Worm (Caenorhabditis elegans) whole organism, L4 larva: Measurements from ENCODE around the gene Y46E12BL.2.
A peak's percentile ranks its signal among the peaks of the same experiment; 100 is the strongest.

Experiments used
- F10B5.3 ChIP-seq: sonication (generic microtip); optimal IDR thresholded peaks from 2 replicates; lab custom pipeline; 2016; ENCODE audit warnings: mild to moderate bottlenecking, missing genetic modification characterization, missing compliant biosample characterization
- F49E8.2 ChIP-seq: sonication (generic microtip); optimal IDR thresholded peaks from 2 replicates; lab custom pipeline; 2016; ENCODE audit warnings: missing compliant biosample characterization, mild to moderate bottlenecking, missing genetic modification characterization, borderline replicate concordance
- R02D3.7 ChIP-seq: fragments of 150-350 bp; sonication (generic microtip); optimal IDR thresholded peaks from 3 replicates; lab custom pipeline; 2014; ENCODE audit warnings: missing biosample characterization, missing genetic modification characterization
- T26A8.4 ChIP-seq: fragments of 200-800 bp; sonication (Bioruptor generic); IDR thresholded peaks from 2 replicates; pipeline ENCODE4 v1.3.6; 2022; ENCODE audit warnings: missing genetic modification characterization, missing compliant biosample characterization
- Y48G9A.11 ChIP-seq: fragments of 200-800 bp; sonication (Bioruptor generic); IDR thresholded peaks from 2 replicates; pipeline ENCODE4 v1.3.6; 2022; ENCODE audit warnings: missing genetic modification reagents, missing genetic modification characterization, missing compliant biosample characterization
- Y5F2A.4 ChIP-seq: fragments of 200-800 bp; sonication (Bioruptor generic); optimal IDR thresholded peaks from 2 replicates; lab custom pipeline; 2018; ENCODE audit warnings: mild to moderate bottlenecking, missing genetic modification characterization, missing compliant biosample characterization
- Y75B8A.6 ChIP-seq: fragments of 200-800 bp; sonication (Bioruptor generic); IDR thresholded peaks from 2 replicates; pipeline ENCODE4 v1.3.6; 2022; ENCODE audit warnings: missing genetic modification reagents, missing genetic modification characterization, missing compliant biosample characterization
- aha-1 ChIP-seq: fragments of 150-350 bp; peaks from one replicate; lab custom pipeline; 2014; ENCODE audit warnings: missing biosample characterization, missing genetic modification characterization
- ama-1 ChIP-seq: fragments of 150-350 bp; optimal IDR thresholded peaks from 2 replicates; lab custom pipeline; 2014; ENCODE audit warnings: inconsistent platforms, mixed read lengths
- attf-4 ChIP-seq: sonication (generic microtip); optimal IDR thresholded peaks from 3 replicates; lab custom pipeline; 2017; ENCODE audit warnings: missing biosample characterization, missing genetic modification characterization
- ceh-44 ChIP-seq: fragments of 200-800 bp; sonication (Bioruptor generic); IDR thresholded peaks from 2 replicates; pipeline ENCODE4 v1.3.6; 2022; ENCODE audit warnings: missing genetic modification reagents, missing genetic modification characterization, missing compliant biosample characterization
- daf-19 ChIP-seq: fragments of 200-800 bp; sonication (Bioruptor generic); conservative IDR thresholded peaks from 2 replicates; pipeline ENCODE4 v1.3.6; 2022; ENCODE audit warnings: missing genetic modification characterization, missing compliant biosample characterization
- daf-8 ChIP-seq: fragments of 200-800 bp; sonication (Bioruptor generic); IDR thresholded peaks from 2 replicates; pipeline ENCODE4 v1.3.6; 2022; ENCODE audit warnings: missing genetic modification characterization, missing compliant biosample characterization
- dmd-8 ChIP-seq: fragments of 200-800 bp; sonication (Bioruptor generic); IDR thresholded peaks from 2 replicates; pipeline ENCODE4 v1.3.6; 2022; ENCODE audit warnings: missing genetic modification characterization, missing compliant biosample characterization
- duxl-1 ChIP-seq: sonication (generic microtip); optimal IDR thresholded peaks from 2 replicates; lab custom pipeline; 2016; ENCODE audit warnings: mild to moderate bottlenecking, missing genetic modification characterization, moderate library complexity, missing compliant biosample characterization; ENCODE audit not compliant: poor library complexity
- fos-1 ChIP-seq: fragments of 150-350 bp; optimal IDR thresholded peaks from 2 replicates; lab custom pipeline; 2014; ENCODE audit warnings: missing biosample characterization, missing genetic modification characterization
- hlh-11 ChIP-seq: fragments of 200-800 bp; sonication (Bioruptor generic); optimal IDR thresholded peaks from 2 replicates; lab custom pipeline; 2018; ENCODE audit warnings: mild to moderate bottlenecking, missing genetic modification characterization, missing compliant biosample characterization
- hmg-1.1 ChIP-seq: fragments of 200-800 bp; sonication (Bioruptor generic); IDR thresholded peaks from 2 replicates; pipeline ENCODE4 v1.3.6; 2022; ENCODE audit warnings: missing genetic modification reagents, missing genetic modification characterization, missing compliant biosample characterization
- lin-13 ChIP-seq: fragments of 150-350 bp; optimal IDR thresholded peaks from 2 replicates; lab custom pipeline; 2014; ENCODE audit warnings: missing biosample characterization, missing genetic modification reagents, missing genetic modification characterization
- lin-29 ChIP-seq: fragments of 200-800 bp; sonication (Bioruptor generic); IDR thresholded peaks from 2 replicates; pipeline ENCODE4 v1.3.6; 2022; ENCODE audit warnings: missing genetic modification reagents, missing genetic modification characterization, missing compliant biosample characterization
- lin-38 ChIP-seq: fragments of 200-800 bp; sonication (Bioruptor generic); IDR thresholded peaks from 2 replicates; pipeline ENCODE4 v1.3.6; 2022; ENCODE audit warnings: missing genetic modification reagents, missing genetic modification characterization, missing compliant biosample characterization
- lir-3 ChIP-seq: sonication (generic microtip); optimal IDR thresholded peaks from 2 replicates; lab custom pipeline; 2016; ENCODE audit warnings: mild to moderate bottlenecking, missing genetic modification characterization, missing compliant biosample characterization
- mdl-1 ChIP-seq, 2 experiments: fragments of 150-350 bp in 1 of 2; sonication (generic microtip) in 1 of 2; optimal IDR thresholded peaks; 2 replicates each; lab custom pipeline; 2014 to 2017; ENCODE audit warnings: missing biosample characterization in 2 of 2, missing genetic modification characterization in 2 of 2
- mdt-29 ChIP-seq: fragments of 200-800 bp; sonication (Bioruptor generic); IDR thresholded peaks from 2 replicates; pipeline ENCODE4 v1.3.6; 2022; ENCODE audit warnings: missing genetic modification reagents, missing genetic modification characterization, missing compliant biosample characterization
- mep-1 ChIP-seq: fragments of 150-350 bp; sonication (generic microtip); optimal IDR thresholded peaks from 3 replicates; lab custom pipeline; 2014; ENCODE audit warnings: missing biosample characterization, missing genetic modification characterization
- mes-2 ChIP-seq: sonication (generic microtip); optimal IDR thresholded peaks from 2 replicates; lab custom pipeline; 2016; ENCODE audit warnings: missing genotype, mild to moderate bottlenecking, missing genetic modification characterization, missing compliant biosample characterization; ENCODE audit not compliant: poor library complexity, severe bottlenecking
- mxl-3 ChIP-seq: fragments of 200-800 bp; sonication (Bioruptor generic); optimal IDR thresholded peaks from 2 replicates; lab custom pipeline; 2018; ENCODE audit warnings: mild to moderate bottlenecking, missing genetic modification characterization, missing compliant biosample characterization
- nhr-102 ChIP-seq: sonication (generic microtip); optimal IDR thresholded peaks from 2 replicates; lab custom pipeline; 2016; ENCODE audit warnings: mild to moderate bottlenecking, missing genetic modification characterization, moderate library complexity, missing compliant biosample characterization
- nhr-11 ChIP-seq: fragments of 150-350 bp; optimal IDR thresholded peaks from 2 replicates; lab custom pipeline; 2014; ENCODE audit warnings: missing biosample characterization, missing genetic modification characterization
- nhr-41 ChIP-seq: fragments of 200-800 bp; sonication (Bioruptor generic); IDR thresholded peaks from 2 replicates; pipeline ENCODE4 v1.3.6; 2022; ENCODE audit warnings: missing genetic modification reagents, missing genetic modification characterization, missing compliant biosample characterization
- nhr-42 ChIP-seq: fragments of 200-800 bp; sonication (Bioruptor generic); IDR thresholded peaks from 2 replicates; pipeline ENCODE4 v1.3.6; 2022; ENCODE audit warnings: missing genetic modification characterization, missing compliant biosample characterization
- nhr-48 ChIP-seq: sonication (generic microtip); optimal IDR thresholded peaks from 2 replicates; lab custom pipeline; 2016; ENCODE audit warnings: mild to moderate bottlenecking, missing genetic modification characterization, missing compliant biosample characterization
- nhr-76 ChIP-seq: fragments of 150-350 bp; optimal IDR thresholded peaks from 2 replicates; lab custom pipeline; 2014; ENCODE audit warnings: missing biosample characterization, missing genetic modification characterization
- php-3 ChIP-seq: fragments of 200-800 bp; sonication (Bioruptor generic); IDR thresholded peaks from 2 replicates; pipeline ENCODE4 v1.3.6; 2022; ENCODE audit warnings: missing genetic modification reagents, missing genetic modification characterization, missing compliant biosample characterization
- pqm-1 ChIP-seq: sonication (generic microtip); optimal IDR thresholded peaks from 2 replicates; lab custom pipeline; 2017; ENCODE audit warnings: missing biosample characterization, missing genetic modification characterization
- sdz-12 ChIP-seq: fragments of 200-800 bp; sonication (Bioruptor generic); optimal IDR thresholded peaks from 2 replicates; lab custom pipeline; 2018; ENCODE audit warnings: mild to moderate bottlenecking, missing genetic modification characterization, missing compliant biosample characterization
- snpc-4 ChIP-seq: fragments of 150-350 bp; optimal IDR thresholded peaks from 2 replicates; lab custom pipeline; 2014; ENCODE audit warnings: missing biosample characterization, missing genetic modification characterization
- spr-3 ChIP-seq: fragments of 200-800 bp; sonication (Bioruptor generic); optimal IDR thresholded peaks from 2 replicates; lab custom pipeline; 2018; ENCODE audit warnings: mild to moderate bottlenecking, missing genetic modification characterization, missing compliant biosample characterization
- tra-1 ChIP-seq: fragments of 200-800 bp; sonication (Bioruptor generic); IDR thresholded peaks from 2 replicates; pipeline ENCODE4 v1.3.6; 2022; ENCODE audit warnings: missing genetic modification reagents, missing genetic modification characterization, missing compliant biosample characterization
- unc-62 ChIP-seq, 3 experiments: fragments of 150-350 bp in 1 of 3; sonication (generic microtip); optimal IDR thresholded peaks in 2 of 3; peaks in 1 of 3; 1 replicate in 1 of 3; 2 replicates in 2 of 3; lab custom pipeline; 2014 to 2017; ENCODE audit warnings: missing biosample characterization in 3 of 3, missing genetic modification characterization in 3 of 3, missing genetic modification reagents in 3 of 3, missing genotype in 1 of 3
- zip-2 ChIP-seq: fragments of 150-350 bp; optimal IDR thresholded peaks from 2 replicates; lab custom pipeline; 2014; ENCODE audit warnings: missing biosample characterization, missing genetic modification characterization
- ztf-7 ChIP-seq: fragments of 150-350 bp; optimal IDR thresholded peaks from 2 replicates; lab custom pipeline; 2014; ENCODE audit warnings: missing biosample characterization, missing genetic modification characterization

The Y46E12BL.2 gene

DNA sequence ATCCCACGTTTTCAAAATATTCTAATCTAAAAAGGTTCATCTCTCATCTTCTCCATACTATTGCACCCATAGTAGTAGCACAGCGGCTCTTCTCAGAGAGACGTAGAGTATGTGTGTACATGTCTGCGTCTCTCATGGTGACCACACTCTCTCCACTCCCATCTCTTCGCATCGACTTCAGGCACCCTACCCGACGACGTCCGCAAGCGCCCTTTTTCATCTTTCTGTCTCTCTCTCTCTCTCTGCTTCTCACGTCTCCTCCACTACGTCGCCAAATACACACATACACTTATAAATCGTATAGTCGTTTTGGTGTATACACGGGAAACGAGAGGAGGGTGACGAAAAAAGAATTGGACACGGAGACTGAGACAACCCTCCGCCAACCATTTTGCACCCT is 23.1 kb downstream of the Y46E12BL.2 start (continued):
- TF ChIP-seq nhr-76 (tag; lab: Kevin White, UChicago) (no peak), daf-19 (GFP tag; lab: Robert Waterston, UW) (no peak), lin-13 (GFP tag; lab: Kevin White, UChicago) (no peak), zip-2 (tag; lab: Kevin White, UChicago) (no peak), aha-1 (tag; lab: Kevin White, UChicago) (peak; percentile 92), nhr-48 (tag; lab: Kevin White, UChicago) (no peak), duxl-1 (tag; lab: Kevin White, UChicago) (no peak), tra-1 (GFP tag; lab: Robert Waterston, UW) (no peak), pqm-1 (no peak), attf-4 (tag; lab: Kevin White, UChicago) (no peak), mdl-1 (tag; optimal IDR thresholded peaks at IDR 0.05; lab: Kevin White, UChicago) (no peak), snpc-4 (tag; lab: Kevin White, UChicago) (no peak), nhr-102 (tag; lab: Kevin White, UChicago) (no peak), nhr-41 (GFP tag; lab: Robert Waterston, UW) (no peak), Y48G9A.11 (GFP tag; lab: Robert Waterston, UW) (no peak), T26A8.4 (GFP tag; lab: Robert Waterston, UW) (no peak), R02D3.7 (tag; lab: Kevin White, UChicago) (no peak), php-3 (GFP tag; lab: Robert Waterston, UW) (no peak), sdz-12 (GFP tag; lab: Kevin White, UChicago) (no peak), F10B5.3 (tag; lab: Kevin White, UChicago) (no peak), mdt-29 (GFP tag; lab: Robert Waterston, UW) (no peak), unc-62 (GFP tag; optimal IDR thresholded peaks at IDR 0.05 in 1 of 2; lab: Kevin White, UChicago) (peak in 1 of 2 experiments; percentile 83), unc-62 (tag; optimal IDR thresholded peaks at IDR 0.05; lab: Kevin White, UChicago) (no peak), lir-3 (tag; lab: Kevin White, UChicago) (no peak), spr-3 (GFP tag; lab: Kevin White, UChicago) (no peak), mes-2 (tag; lab: Kevin White, UChicago) (peak; percentile 43), lin-38 (GFP tag; lab: Robert Waterston, UW) (no peak), mep-1 (tag; lab: Kevin White, UChicago) (peak; percentile 42), nhr-11 (tag; lab: Kevin White, UChicago) (no peak), Y5F2A.4 (GFP tag; lab: Kevin White, UChicago) (no peak), daf-8 (GFP tag; lab: Robert Waterston, UW) (no peak), mxl-3 (GFP tag; lab: Kevin White, UChicago) (no peak), hmg-1.1 (GFP tag; lab: Robert Waterston, UW) (peak; percentile 67), F49E8.2 (no peak), nhr-42 (GFP tag; lab: Robert Waterston, UW) (no peak), ama-1 (no peak), ceh-44 (GFP tag; lab: Robert Waterston, UW) (no peak), lin-29 (no peak), dmd-8 (GFP tag; lab: Robert Waterston, UW) (no peak), fos-1 (tag; lab: Kevin White, UChicago) (no peak), Y75B8A.6 (GFP tag; lab: Robert Waterston, UW) (no peak), ztf-7 (tag; lab: Kevin White, UChicago) (no peak), hlh-11 (tag; lab: Kevin White, UChicago) (no peak)

- peak in 1 of 2 experiments; percentile 82 for TF ChIP-seq unc-62 (GFP tag; optimal IDR thresholded peaks at IDR 0.05 in 1 of 2; lab: Kevin White, UChicago)
- TF ChIP-seq unc-62 (tag; optimal IDR thresholded peaks at IDR 0.05; lab: Kevin White, UChicago): no peak
- TF ChIP-seq aha-1 (tag; lab: Kevin White, UChicago): no peak
- TF ChIP-seq lin-29: no peak
- no peak for TF ChIP-seq ama-1
Observed at ce11 chrII:15256932-15257331, 24.2 kb downstream of the Y46E12BL.2 start.
